Worm (Caenorhabditis elegans) whole organism, early embryonic: ENCODE data around the gene picd-1.

Experiments
- B0310.2 ChIP-seq: sonication (generic microtip); optimal IDR thresholded peaks from 2 replicates; lab custom pipeline; 2016; ENCODE audit warnings: mild to moderate bottlenecking, missing genetic modification characterization, missing compliant biosample characterization
- ets-7 ChIP-seq: sonication (generic microtip); optimal IDR thresholded peaks from 2 replicates; lab custom pipeline; 2016; ENCODE audit warnings: missing genotype, missing genetic modification characterization, missing compliant biosample characterization
- hmbx-1 ChIP-seq: sonication (generic microtip); optimal IDR thresholded peaks from 2 replicates; lab custom pipeline; 2016; ENCODE audit warnings: mild to moderate bottlenecking, missing genetic modification characterization, missing compliant biosample characterization
- pes-1 ChIP-seq: fragments of 200-800 bp; sonication (Bioruptor generic); IDR thresholded peaks from 2 replicates; pipeline ENCODE4 v1.3.6; 2022; ENCODE audit warnings: missing genetic modification reagents, missing genetic modification characterization, missing compliant biosample characterization

DNA sequence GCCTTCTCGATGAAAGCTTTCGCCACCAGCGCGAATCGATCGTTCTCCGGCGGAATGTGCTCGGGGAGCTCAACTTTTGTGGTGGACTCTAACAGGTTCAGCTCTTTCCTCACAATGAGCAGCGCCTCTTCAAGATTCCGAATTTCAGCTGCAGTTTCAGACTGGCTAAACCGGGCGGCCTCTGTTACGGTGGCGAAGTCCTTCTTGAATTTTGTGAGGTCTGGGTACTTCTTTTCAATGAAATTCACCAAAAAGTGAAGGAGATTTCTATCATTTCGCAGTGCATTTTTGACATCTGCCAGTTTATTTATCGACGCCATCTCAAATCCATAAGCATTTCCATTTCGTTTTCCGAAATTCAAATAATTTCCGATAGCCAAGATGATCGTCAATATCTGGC is 38.1 kb upstream of the picd-1 start:
- TF ChIP-seq B0310.2 (tag; lab: Kevin White, UChicago), result no peak
- TF ChIP-seq ets-7 (tag; lab: Kevin White, UChicago), result no peak
- TF ChIP-seq hmbx-1 (tag; lab: Kevin White, UChicago), result no peak
- TF ChIP-seq pes-1 (GFP tag; lab: Robert Waterston, UW), result no peak
